Worm (Caenorhabditis elegans) whole organism, mixed stage, embryonic: ENCODE measurements around the gene hsb-1.

ENCODE experiments used
- M03D4.4 ChIP-seq: sonication (generic microtip); optimal IDR thresholded peaks from 2 replicates; lab custom pipeline; 2017; ENCODE audit warnings: mild to moderate bottlenecking, missing genetic modification characterization, missing compliant biosample characterization
- bed-3 ChIP-seq: fragments of 200-800 bp; sonication (Bioruptor generic); optimal IDR thresholded peaks from 3 replicates; lab custom pipeline; 2018; ENCODE audit warnings: mild to moderate bottlenecking, missing genetic modification characterization, moderate library complexity, missing compliant biosample characterization
- blmp-1 ChIP-seq: fragments of 150-350 bp; optimal IDR thresholded peaks from 2 replicates; lab custom pipeline; 2014; ENCODE audit warnings: missing biosample characterization, missing genetic modification characterization
- ceh-39 ChIP-seq: fragments of 150-350 bp; optimal IDR thresholded peaks from 2 replicates; lab custom pipeline; 2014; ENCODE audit warnings: missing biosample characterization, missing genetic modification characterization
- ceh-43 ChIP-seq: fragments of 200-800 bp; sonication (Bioruptor generic); optimal IDR thresholded peaks from 2 replicates; lab custom pipeline; 2018; ENCODE audit warnings: mild to moderate bottlenecking, missing genetic modification characterization, moderate library complexity, missing compliant biosample characterization
- ceh-83 ChIP-seq: fragments of 200-800 bp; sonication (Bioruptor generic); optimal IDR thresholded peaks from 2 replicates; lab custom pipeline; 2018; ENCODE audit warnings: mild to moderate bottlenecking, missing genetic modification characterization, missing compliant biosample characterization
- ces-1 ChIP-seq: fragments of 150-350 bp; optimal IDR thresholded peaks from 2 replicates; lab custom pipeline; 2014; ENCODE audit warnings: missing biosample characterization, missing genetic modification reagents, missing genetic modification characterization
- cnd-1 ChIP-seq: fragments of 200-800 bp; sonication (Bioruptor generic); optimal IDR thresholded peaks from 2 replicates; lab custom pipeline; 2018; ENCODE audit warnings: mild to moderate bottlenecking, missing genetic modification characterization, missing compliant biosample characterization
- drap-1 ChIP-seq: fragments of 200-800 bp; sonication (Bioruptor generic); optimal IDR thresholded peaks from 3 replicates; lab custom pipeline; 2018; ENCODE audit warnings: mild to moderate bottlenecking, missing genetic modification characterization, missing compliant biosample characterization
- elt-1 ChIP-seq: sonication (generic microtip); optimal IDR thresholded peaks from 2 replicates; lab custom pipeline; 2017; ENCODE audit warnings: missing genetic modification characterization, mild to moderate bottlenecking, missing compliant biosample characterization, antibody characterized with exemption, moderate library complexity, borderline replicate concordance; ENCODE audit not compliant: insufficient read depth
- elt-3 ChIP-seq: fragments of 150-350 bp; optimal IDR thresholded peaks from 2 replicates; lab custom pipeline; 2014; ENCODE audit warnings: missing biosample characterization, missing genetic modification characterization
- flh-1 ChIP-seq: fragments of 200-800 bp; sonication (Bioruptor generic); optimal IDR thresholded peaks from 2 replicates; lab custom pipeline; 2018; ENCODE audit warnings: mild to moderate bottlenecking, missing genetic modification characterization, moderate library complexity, missing compliant biosample characterization
- ham-2 ChIP-seq: fragments of 200-800 bp; sonication (Bioruptor generic); optimal IDR thresholded peaks from 2 replicates; lab custom pipeline; 2018; ENCODE audit warnings: mild to moderate bottlenecking, missing genetic modification characterization, missing compliant biosample characterization
- hlh-1 ChIP-seq: fragments of 150-350 bp; optimal IDR thresholded peaks from 2 replicates; lab custom pipeline; 2014; ENCODE audit warnings: missing biosample characterization, missing genetic modification reagents, missing genetic modification characterization
- lin-13 ChIP-seq: fragments of 150-350 bp; optimal IDR thresholded peaks from 2 replicates; lab custom pipeline; 2014; ENCODE audit warnings: missing biosample characterization, missing genetic modification characterization
- lin-32 ChIP-seq: fragments of 200-800 bp; sonication (Bioruptor generic); optimal IDR thresholded peaks from 2 replicates; lab custom pipeline; 2018; ENCODE audit warnings: mild to moderate bottlenecking, missing genetic modification characterization, missing compliant biosample characterization
- lsy-2 ChIP-seq: fragments of 150-350 bp; optimal IDR thresholded peaks from 2 replicates; lab custom pipeline; 2014; ENCODE audit warnings: missing biosample characterization, missing genetic modification characterization
- mab-5 ChIP-seq: fragments of 150-350 bp; optimal IDR thresholded peaks from 2 replicates; lab custom pipeline; 2014; ENCODE audit warnings: missing biosample characterization, missing genetic modification characterization
- mep-1 ChIP-seq: fragments of 150-350 bp; optimal IDR thresholded peaks from 2 replicates; lab custom pipeline; 2017; ENCODE audit warnings: missing biosample characterization, missing genetic modification reagents, missing genetic modification characterization, inconsistent platforms
- mls-2 ChIP-seq: sonication (generic microtip); optimal IDR thresholded peaks from 2 replicates; lab custom pipeline; 2016; ENCODE audit warnings: mild to moderate bottlenecking, missing genetic modification characterization, moderate library complexity, missing compliant biosample characterization
- nhr-12 ChIP-seq: fragments of 150-350 bp; optimal IDR thresholded peaks from 2 replicates; lab custom pipeline; 2014; ENCODE audit warnings: missing biosample characterization, missing genetic modification characterization
- nhr-2 ChIP-seq: fragments of 150-350 bp; optimal IDR thresholded peaks from 2 replicates; lab custom pipeline; 2014; ENCODE audit warnings: missing biosample characterization, missing genetic modification characterization
- nhr-237 ChIP-seq: fragments of 150-350 bp; optimal IDR thresholded peaks from 2 replicates; lab custom pipeline; 2014; ENCODE audit warnings: missing biosample characterization, missing genetic modification characterization
- nhr-28 ChIP-seq: fragments of 150-350 bp; optimal IDR thresholded peaks from 2 replicates; lab custom pipeline; 2014; ENCODE audit warnings: missing biosample characterization, missing genetic modification characterization
- nhr-76 ChIP-seq: sonication (generic microtip); optimal IDR thresholded peaks from 2 replicates; lab custom pipeline; 2017; ENCODE audit warnings: missing biosample characterization, missing genetic modification characterization
- pha-4 ChIP-seq: fragments of 150-350 bp; optimal IDR thresholded peaks from 2 replicates; lab custom pipeline; 2018; ENCODE audit warnings: missing biosample characterization, missing genetic modification reagents, missing genetic modification characterization
- sem-2 ChIP-seq: fragments of 200-800 bp; sonication (Bioruptor generic); optimal IDR thresholded peaks from 2 replicates; lab custom pipeline; 2018; ENCODE audit warnings: mild to moderate bottlenecking, missing genetic modification characterization, missing compliant biosample characterization
- snpc-4 ChIP-seq: fragments of 150-350 bp; optimal IDR thresholded peaks from 2 replicates; lab custom pipeline; 2014; ENCODE audit warnings: missing biosample characterization, missing genetic modification characterization
- sptf-1 ChIP-seq: sonication (generic microtip); optimal IDR thresholded peaks from 2 replicates; lab custom pipeline; 2017; ENCODE audit warnings: mild to moderate bottlenecking, missing genetic modification characterization, moderate library complexity, missing compliant biosample characterization
- tbx-8 ChIP-seq: fragments of 200-800 bp; sonication (Bioruptor generic); optimal IDR thresholded peaks from 2 replicates; lab custom pipeline; 2018; ENCODE audit warnings: mild to moderate bottlenecking, missing genetic modification characterization, moderate library complexity, missing compliant biosample characterization
- unc-120 ChIP-seq: sonication (generic microtip); optimal IDR thresholded peaks from 2 replicates; lab custom pipeline; 2017; ENCODE audit warnings: missing genetic modification characterization, missing compliant biosample characterization; ENCODE audit not compliant: poor library complexity, severe bottlenecking
- unc-39 ChIP-seq: fragments of 150-350 bp; optimal IDR thresholded peaks from 2 replicates; lab custom pipeline; 2014; ENCODE audit warnings: missing biosample characterization, missing genetic modification characterization
- unc-62 ChIP-seq: fragments of 150-350 bp; optimal IDR thresholded peaks from 2 replicates; lab custom pipeline; 2014; ENCODE audit warnings: missing biosample characterization, missing genetic modification reagents, missing genetic modification characterization
- zip-8 ChIP-seq: fragments of 150-350 bp; optimal IDR thresholded peaks from 2 replicates; lab custom pipeline; 2014; ENCODE audit warnings: missing biosample characterization, missing genetic modification characterization
- ztf-11 ChIP-seq: fragments of 150-350 bp; optimal IDR thresholded peaks from 2 replicates; lab custom pipeline; 2014; ENCODE audit warnings: missing biosample characterization, missing genetic modification characterization

Gene hsb-1

DNA sequence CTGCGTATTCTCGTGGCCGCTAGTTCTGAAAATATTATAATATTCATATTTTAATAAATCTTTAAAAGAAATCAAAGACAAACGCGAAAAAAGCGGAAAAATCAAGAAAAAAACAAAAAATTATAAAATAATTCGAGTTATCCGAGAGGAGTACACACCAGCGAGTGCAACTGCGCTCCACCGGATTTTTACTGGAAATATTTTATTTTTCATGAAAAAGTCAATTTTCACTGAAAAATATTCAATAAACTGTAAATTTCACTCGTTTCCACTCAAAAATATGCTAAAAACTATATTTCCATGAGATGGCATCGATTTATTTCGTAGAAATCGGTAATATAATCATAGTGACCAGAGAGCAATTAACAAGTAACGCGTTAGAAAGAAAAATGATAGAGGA, 38.4 kb upstream of the hsb-1 start, which contains the start of gene Y55D9A.2:
Gene Y55D9A.2 (minus strand): TSS at position 31 of the 400 bp plus-strand sequence.
- TF ChIP-seq nhr-237 (tag; lab: Kevin White, UChicago) (no peak), unc-39 (tag; lab: Kevin White, UChicago) (no peak), ceh-39 (tag; lab: Kevin White, UChicago) (peak; percentile 3), ztf-11 (tag; lab: Kevin White, UChicago) (no peak), lin-13 (tag; lab: Kevin White, UChicago) (no peak), sptf-1 (tag; lab: Kevin White, UChicago) (peak; percentile 2), ces-1 (peak; percentile 52), elt-1 (no peak), zip-8 (tag; lab: Kevin White, UChicago) (no peak)

- TF ChIP-seq M03D4.4 (tag; lab: Kevin White, UChicago) (no peak), ceh-39 (tag; lab: Kevin White, UChicago) (no peak), bed-3 (no peak), unc-120 (tag; lab: Kevin White, UChicago) (no peak), ces-1 (no peak), nhr-12 (no peak), sptf-1 (tag; lab: Kevin White, UChicago) (no peak), lin-13 (tag; lab: Kevin White, UChicago) (no peak), drap-1 (no peak), mep-1 (no peak), ceh-43 (no peak)
Observed at ce11 chrIV:12600941-12601340, 33.9 kb upstream of the hsb-1 start.

ce11 chrIV:12599158-12599557, 32.1 kb upstream of the hsb-1 start, which contains the start of gene pgp-1:
pgp-1 (minus strand) TSS chrIV:12599169.
- no peak for TF ChIP-seq ceh-39 (tag; lab: Kevin White, UChicago)
- TF ChIP-seq pha-4 (tag; lab: Kevin White, UChicago): no peak
- TF ChIP-seq tbx-8: no peak
- no peak for TF ChIP-seq mab-5 (tag; lab: Kevin White, UChicago)
- TF ChIP-seq elt-3 (tag; lab: Kevin White, UChicago): no peak
- no peak for TF ChIP-seq nhr-28 (tag; lab: Kevin White, UChicago)
- TF ChIP-seq hlh-1: no peak
- no peak for TF ChIP-seq ham-2
- no peak for TF ChIP-seq cnd-1
- TF ChIP-seq nhr-237 (tag; lab: Kevin White, UChicago): no peak
- TF ChIP-seq nhr-76 (tag; lab: Kevin White, UChicago): no peak
- TF ChIP-seq drap-1: no peak
- TF ChIP-seq flh-1 (GFP tag; lab: Kevin White, UChicago): no peak
- TF ChIP-seq unc-120 (tag; lab: Kevin White, UChicago): no peak
- no peak for TF ChIP-seq lin-32 (GFP tag; lab: Kevin White, UChicago)

ce11 chrIV:12596960-12597359, 29.9 kb upstream of the hsb-1 start:
- no peak for TF ChIP-seq sptf-1 (tag; lab: Kevin White, UChicago)
- TF ChIP-seq M03D4.4 (tag; lab: Kevin White, UChicago): no peak
- no peak for TF ChIP-seq blmp-1 (tag; lab: Kevin White, UChicago)
- TF ChIP-seq sem-2: no peak
- no peak for TF ChIP-seq nhr-12
- TF ChIP-seq cnd-1: no peak
- TF ChIP-seq pha-4 (tag; lab: Kevin White, UChicago): no peak
- TF ChIP-seq ztf-11 (tag; lab: Kevin White, UChicago): no peak
- no peak for TF ChIP-seq mab-5 (tag; lab: Kevin White, UChicago)
- TF ChIP-seq unc-39 (tag; lab: Kevin White, UChicago): no peak
- no peak for TF ChIP-seq nhr-2
- no peak for TF ChIP-seq hlh-1
- no peak for TF ChIP-seq unc-120 (tag; lab: Kevin White, UChicago)
- no peak for TF ChIP-seq drap-1
- no peak for TF ChIP-seq lsy-2 (tag; lab: Kevin White, UChicago)
- no peak for TF ChIP-seq tbx-8
- TF ChIP-seq snpc-4: no peak
- TF ChIP-seq elt-3 (tag; lab: Kevin White, UChicago): no peak
- TF ChIP-seq, all 35 proteins: peak for 0

DNA sequence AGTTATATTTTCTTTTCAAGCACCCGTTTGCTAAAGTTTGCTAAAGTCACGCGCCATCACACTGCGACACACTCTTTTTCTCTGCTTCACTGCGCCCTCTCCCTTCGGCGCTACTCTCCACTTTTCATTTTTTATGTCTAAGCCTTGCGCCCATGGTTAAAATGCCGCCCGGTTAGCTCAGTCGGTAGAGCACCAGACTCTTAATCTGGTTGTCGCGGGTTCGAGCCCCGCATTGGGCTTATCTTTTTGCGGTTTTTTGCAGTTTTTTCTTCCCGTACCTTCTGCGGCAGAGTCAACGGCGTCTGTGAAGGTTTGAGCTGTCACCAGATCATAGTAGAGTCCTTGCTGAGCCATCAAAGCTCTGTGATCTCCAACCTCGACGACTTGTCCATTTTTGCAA, 27.5 kb upstream of the hsb-1 start:
- TF ChIP-seq ham-2: peak; percentile 77
- peak; percentile 84 for TF ChIP-seq sptf-1 (tag; lab: Kevin White, UChicago)
- TF ChIP-seq ceh-83 (GFP tag; lab: Kevin White, UChicago): peak; percentile 86
- peak; percentile 65 for TF ChIP-seq lin-32 (GFP tag; lab: Kevin White, UChicago)
- TF ChIP-seq snpc-4: no peak
- no peak for TF ChIP-seq unc-39 (tag; lab: Kevin White, UChicago)
- no peak for TF ChIP-seq cnd-1
- peak; percentile 12 for TF ChIP-seq pha-4 (tag; lab: Kevin White, UChicago)
- TF ChIP-seq elt-1: no peak
- TF ChIP-seq mep-1: peak; percentile 41
- no peak for TF ChIP-seq ztf-11 (tag; lab: Kevin White, UChicago)
- TF ChIP-seq lin-13 (tag; lab: Kevin White, UChicago): no peak
- TF ChIP-seq sem-2: peak; percentile 30
- no peak for TF ChIP-seq ces-1
- no peak for TF ChIP-seq unc-62 (GFP tag; lab: Kevin White, UChicago)
- no peak for TF ChIP-seq elt-3 (tag; lab: Kevin White, UChicago)
- TF ChIP-seq ceh-43: peak; percentile 48
- no peak for TF ChIP-seq nhr-28 (tag; lab: Kevin White, UChicago)
- peak; percentile 80 for TF ChIP-seq mls-2 (tag; lab: Kevin White, UChicago)
- TF ChIP-seq drap-1: peak; percentile 82
- TF ChIP-seq ceh-39 (tag; lab: Kevin White, UChicago): no peak
- TF ChIP-seq zip-8 (tag; lab: Kevin White, UChicago): no peak
- peak; percentile 62 for TF ChIP-seq M03D4.4 (tag; lab: Kevin White, UChicago)
- no peak for TF ChIP-seq nhr-12
- no peak for TF ChIP-seq nhr-2
- no peak for TF ChIP-seq blmp-1 (tag; lab: Kevin White, UChicago)
- TF ChIP-seq hlh-1: peak; percentile 32
- peak; percentile 55 for TF ChIP-seq flh-1 (GFP tag; lab: Kevin White, UChicago)
- no peak for TF ChIP-seq tbx-8
- no peak for TF ChIP-seq mab-5 (tag; lab: Kevin White, UChicago)
- TF ChIP-seq bed-3: peak; percentile 53
- TF ChIP-seq unc-120 (tag; lab: Kevin White, UChicago): peak; percentile 86
- TF ChIP-seq nhr-237 (tag; lab: Kevin White, UChicago): peak; percentile 18
